Worm (Caenorhabditis elegans): ENCODE measurements around the gene F23D12.7.

The F23D12.7 gene

ce11 chrX:14484827-14485226 is 31.2 kb upstream of the F23D12.7 start, which contains the start of gene M163.8:
Gene M163.8, plus strand, starts transcription at chrX:14485127.
- no peak for TF ChIP-seq dao-5 (tag; optimal IDR thresholded peaks at IDR 0.05)
- TF ChIP-seq W03F9.2 (tag; optimal IDR thresholded peaks at IDR 0.05) = no peak
- TF ChIP-seq him-1 (tag; optimal IDR thresholded peaks at IDR 0.05) = no peak

DNA sequence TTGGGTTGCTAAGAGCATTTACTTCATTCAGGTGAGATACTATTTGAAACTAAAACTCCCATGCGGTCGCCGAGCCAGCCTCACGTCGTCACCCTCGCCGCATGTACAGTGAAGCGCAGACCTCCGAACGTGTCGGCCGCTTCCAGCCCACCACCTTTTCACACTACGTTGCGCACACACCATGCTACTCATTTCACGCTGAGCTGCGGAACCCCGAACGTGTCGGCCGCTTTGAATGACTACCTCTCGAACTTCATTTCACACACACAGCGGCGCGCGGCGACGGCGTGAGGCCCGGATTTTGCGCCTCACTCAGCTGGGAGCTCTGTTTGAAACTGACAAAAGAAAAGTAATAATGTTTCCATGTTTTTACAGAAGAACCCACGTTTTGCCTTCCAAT is 28.0 kb upstream of the F23D12.7 start:
- TF ChIP-seq him-1 (tag; optimal IDR thresholded peaks at IDR 0.05) (no peak), W03F9.2 (tag; optimal IDR thresholded peaks at IDR 0.05) (no peak), dao-5 (tag; optimal IDR thresholded peaks at IDR 0.05) (no peak)

DNA sequence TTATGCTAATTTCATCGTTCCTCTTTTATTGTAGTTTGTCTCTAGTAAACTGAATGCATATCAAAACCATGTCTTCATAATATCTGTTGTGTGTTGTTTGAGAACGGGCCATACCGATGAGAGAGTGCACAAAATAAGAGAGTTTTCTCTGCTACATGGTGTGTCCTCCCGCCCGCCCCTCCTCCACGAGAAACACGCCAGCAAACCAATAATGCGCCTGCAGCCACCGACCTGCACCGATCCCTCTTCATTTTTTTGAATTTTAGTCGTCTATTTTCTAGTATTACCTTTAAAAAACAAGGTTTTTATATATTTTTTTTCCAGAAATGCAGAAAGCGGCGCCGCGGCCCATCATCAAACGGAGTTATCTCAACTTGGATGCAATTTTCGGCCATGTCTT is 26.6 kb upstream of the F23D12.7 start, which contains the start of gene gfi-3:
Gene gfi-3, plus strand, starts transcription at position 325 of the 400 bp plus-strand sequence.
- TF ChIP-seq him-1 (tag; optimal IDR thresholded peaks at IDR 0.05) (peak; percentile 4), W03F9.2 (tag; optimal IDR thresholded peaks at IDR 0.05) (peak; percentile 41), dao-5 (tag; optimal IDR thresholded peaks at IDR 0.05) (no peak)

DNA sequence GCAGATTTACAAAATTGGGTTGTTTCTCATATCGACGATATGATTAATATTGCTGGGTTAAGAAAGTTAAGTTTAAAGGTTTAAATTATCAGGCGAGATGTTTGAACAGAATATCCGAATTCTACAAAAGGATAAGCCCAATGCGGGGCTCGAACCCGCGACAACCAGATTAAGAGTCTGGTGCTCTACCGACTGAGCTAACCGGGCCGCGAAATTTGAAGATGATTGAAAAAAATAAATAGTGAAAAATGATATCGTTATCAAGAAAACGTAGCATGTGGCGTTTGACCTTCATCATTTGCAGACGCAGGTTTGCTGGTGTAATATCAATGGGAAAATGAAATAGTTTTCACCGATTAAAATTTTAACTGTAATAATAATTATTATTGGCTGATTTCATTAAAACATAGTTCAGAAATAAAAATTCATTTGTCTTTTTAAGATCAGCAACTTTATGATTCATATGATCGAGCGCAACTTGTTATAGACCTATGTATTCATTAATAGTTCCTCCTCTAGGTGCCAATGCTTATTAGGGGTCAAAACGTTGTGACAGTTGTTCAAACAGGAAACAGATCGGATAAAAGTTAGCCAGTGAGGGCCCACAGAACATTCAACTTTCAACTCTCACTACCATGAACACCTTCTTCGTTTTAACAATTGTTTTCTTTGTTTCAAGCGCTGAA is 25.3 kb upstream of the F23D12.7 start, which contains the start of gene M163.11:
Gene M163.11, plus strand, starts transcription at position 636 of the 686 bp plus-strand sequence.
- TF ChIP-seq him-1 (tag; optimal IDR thresholded peaks at IDR 0.05) = no peak
- TF ChIP-seq dao-5 (tag; optimal IDR thresholded peaks at IDR 0.05) = peak; percentile 48
- no peak for TF ChIP-seq W03F9.2 (tag; optimal IDR thresholded peaks at IDR 0.05)

DNA sequence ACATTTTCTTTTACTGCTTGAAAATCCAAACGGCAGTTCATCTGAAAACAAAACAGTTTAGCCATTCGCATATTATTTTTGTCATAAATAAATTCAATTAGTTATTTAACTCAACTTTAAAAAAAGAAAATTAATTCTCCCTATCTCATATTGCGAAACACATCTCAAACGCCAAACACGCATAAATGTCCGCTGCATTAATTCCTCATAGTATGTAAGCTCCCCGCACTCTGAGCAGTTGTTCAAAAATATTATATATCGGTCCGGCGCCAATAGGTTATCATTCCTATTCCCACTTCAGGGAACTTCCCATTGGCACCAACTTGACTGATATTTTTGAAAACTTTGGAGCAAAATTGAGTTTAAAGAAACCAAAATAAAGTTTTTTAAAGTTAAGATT is 24.6 kb upstream of the F23D12.7 start:
- no peak for TF ChIP-seq him-1 (tag; optimal IDR thresholded peaks at IDR 0.05)
- TF ChIP-seq dao-5 (tag; optimal IDR thresholded peaks at IDR 0.05) = no peak
- TF ChIP-seq W03F9.2 (tag; optimal IDR thresholded peaks at IDR 0.05) = no peak

ce11 chrX:14477338-14477737 is 23.7 kb upstream of the F23D12.7 start:
- no peak for TF ChIP-seq him-1 (tag; optimal IDR thresholded peaks at IDR 0.05)
- no peak for TF ChIP-seq W03F9.2 (tag; optimal IDR thresholded peaks at IDR 0.05)
- TF ChIP-seq dao-5 (tag; optimal IDR thresholded peaks at IDR 0.05) = no peak

DNA sequence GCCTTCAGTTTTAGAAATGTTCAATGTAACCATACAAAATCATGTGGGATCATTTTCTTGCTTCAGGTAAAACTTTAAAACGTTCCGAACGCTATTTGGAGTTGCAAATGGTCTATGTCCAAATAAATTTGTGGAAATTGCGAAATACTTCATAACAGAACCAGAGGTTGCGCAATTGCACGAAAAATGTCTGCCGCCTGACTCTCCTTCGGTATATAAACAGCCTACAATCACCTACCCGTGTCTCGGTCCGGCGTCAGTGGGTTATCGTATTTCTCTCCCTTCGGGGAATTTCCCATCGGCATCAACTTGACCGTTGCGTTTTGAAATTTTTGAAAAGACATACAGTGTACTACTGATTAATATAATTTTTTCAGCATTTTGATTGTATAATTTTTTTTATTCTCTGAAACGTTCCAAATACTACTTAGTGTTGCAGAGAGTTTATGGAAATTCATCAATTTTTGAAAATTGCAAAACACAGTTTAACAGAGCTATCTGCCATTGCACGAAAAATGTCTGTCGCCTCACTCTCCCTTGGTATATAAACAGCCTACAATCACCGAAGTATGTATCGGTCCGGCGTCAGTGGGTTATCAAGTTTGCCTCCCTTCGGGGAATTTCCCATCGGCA is 23.1 kb upstream of the F23D12.7 start:
- TF ChIP-seq him-1 (tag; optimal IDR thresholded peaks at IDR 0.05) (no peak), dao-5 (tag; optimal IDR thresholded peaks at IDR 0.05) (peak; percentile 4), W03F9.2 (tag; optimal IDR thresholded peaks at IDR 0.05) (peak; percentile 20)

DNA sequence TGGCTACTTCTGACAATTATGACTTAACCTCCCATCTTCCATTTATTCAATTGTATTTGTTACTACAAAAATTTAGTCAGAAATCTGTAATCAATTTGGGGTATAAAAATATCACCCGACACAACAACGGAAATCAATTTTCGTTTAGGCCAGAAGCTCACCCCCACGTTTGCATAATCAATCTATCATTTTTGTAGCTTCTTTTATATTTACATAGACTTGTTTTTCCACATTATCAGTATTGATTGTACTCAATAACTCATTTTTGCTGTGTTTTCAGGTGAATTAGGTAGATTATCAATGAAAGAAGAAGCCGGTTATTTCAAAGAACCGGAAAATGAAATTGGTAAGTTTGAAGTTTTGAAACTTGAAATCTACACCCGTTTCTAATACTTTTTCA is 20.1 kb upstream of the F23D12.7 start, which contains the start of gene M163.5:
Gene M163.5, plus strand, starts transcription at position 301 of the 400 bp plus-strand sequence.
- TF ChIP-seq dao-5 (tag; optimal IDR thresholded peaks at IDR 0.05) = no peak
- TF ChIP-seq him-1 (tag; optimal IDR thresholded peaks at IDR 0.05) = no peak
- no peak for TF ChIP-seq W03F9.2 (tag; optimal IDR thresholded peaks at IDR 0.05)

DNA sequence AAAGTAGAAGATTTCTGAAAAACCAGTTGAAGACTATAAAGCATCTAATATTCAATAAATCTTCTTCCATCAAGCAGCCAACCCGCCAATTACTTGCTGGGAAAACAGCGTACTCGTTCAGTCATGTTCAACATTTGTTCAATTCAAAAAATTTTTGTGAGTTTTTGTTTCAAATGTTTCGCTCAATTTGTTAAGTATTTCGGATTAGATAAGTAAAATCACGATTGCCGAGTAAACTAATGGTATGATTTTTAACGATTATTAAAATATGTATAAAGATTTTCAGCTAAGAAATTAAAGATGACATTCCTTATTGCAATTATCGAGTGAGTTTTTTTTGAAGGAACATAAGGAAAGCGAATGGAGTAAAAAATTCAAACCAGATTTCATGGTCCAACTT is 17.1 kb upstream of the F23D12.7 start, which contains the start of gene M163.10:
Gene M163.10, plus strand, starts transcription at position 301 of the 400 bp plus-strand sequence.
- no peak for TF ChIP-seq W03F9.2 (tag; optimal IDR thresholded peaks at IDR 0.05)

ce11 chrX:14469284-14469683 is 15.6 kb upstream of the F23D12.7 start, which contains the start of gene M163.9:
Gene M163.9, plus strand, starts transcription at chrX:14469584.
- TF ChIP-seq dao-5 (tag; optimal IDR thresholded peaks at IDR 0.05) (no peak), W03F9.2 (tag; optimal IDR thresholded peaks at IDR 0.05) (no peak), him-1 (tag; optimal IDR thresholded peaks at IDR 0.05) (no peak)

ce11 chrX:14466532-14466931 is 12.9 kb upstream of the F23D12.7 start, which contains the start of gene M163.21:
Gene M163.21, plus strand, starts transcription at chrX:14466832.
- TF ChIP-seq W03F9.2 (tag; optimal IDR thresholded peaks at IDR 0.05) (no peak), him-1 (tag; optimal IDR thresholded peaks at IDR 0.05) (no peak), dao-5 (tag; optimal IDR thresholded peaks at IDR 0.05) (no peak)

ce11 chrX:14465593-14465992 is 12.0 kb upstream of the F23D12.7 start, which contains the start of gene M163.22:
Gene M163.22, plus strand, starts transcription at chrX:14465893.
- TF ChIP-seq dao-5 (tag; optimal IDR thresholded peaks at IDR 0.05) = no peak
- no peak for TF ChIP-seq him-1 (tag; optimal IDR thresholded peaks at IDR 0.05)
- no peak for TF ChIP-seq W03F9.2 (tag; optimal IDR thresholded peaks at IDR 0.05)

DNA sequence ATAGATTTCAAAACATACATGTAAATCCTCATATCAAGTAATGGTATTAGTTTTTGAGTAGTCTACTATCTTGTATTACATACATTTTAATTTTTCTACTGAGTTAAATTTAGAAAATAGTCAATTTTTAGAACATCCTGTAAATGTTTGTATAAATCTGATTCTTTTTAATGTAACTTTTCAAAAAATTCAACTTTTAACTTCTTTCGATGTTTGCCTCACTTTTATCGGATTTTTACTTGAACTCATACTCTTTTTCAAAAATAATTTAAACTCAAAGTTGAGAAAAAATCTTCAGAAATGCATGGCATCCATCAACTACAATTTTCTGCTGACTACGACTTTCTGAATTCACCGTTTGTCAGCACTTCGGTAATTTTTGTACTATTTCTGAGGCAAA is 10.9 kb upstream of the F23D12.7 start, which contains the start of gene M163.7:
Gene M163.7, plus strand, starts transcription at position 301 of the 400 bp plus-strand sequence.
- TF ChIP-seq him-1 (tag; optimal IDR thresholded peaks at IDR 0.05) (no peak), dao-5 (tag; optimal IDR thresholded peaks at IDR 0.05) (no peak), W03F9.2 (tag; optimal IDR thresholded peaks at IDR 0.05) (no peak)

ce11 chrX:14460412-14460811 is 6.8 kb upstream of the F23D12.7 start, which contains the start of gene Y66C5A.2:
Gene Y66C5A.2, plus strand, starts transcription at chrX:14460712.
- no peak for TF ChIP-seq W03F9.2 (tag; optimal IDR thresholded peaks at IDR 0.05)
- TF ChIP-seq dao-5 (tag; optimal IDR thresholded peaks at IDR 0.05) = no peak
- no peak for TF ChIP-seq him-1 (tag; optimal IDR thresholded peaks at IDR 0.05)
